Fruit fly (Drosophila melanogaster) whole organism, embryonic: ENCODE data around the gene witty.

Experiments used
- B-H1 ChIP-seq: fragments of 200-800 bp; sonication (Bioruptor generic); IDR thresholded peaks from 3 replicates; pipeline ENCODE4 v1.3.6; 2022; ENCODE audit warnings: missing biosample characterization, missing genetic modification characterization
- Bteb2 ChIP-seq: fragments of 200-800 bp; sonication (Bioruptor generic); optimal IDR thresholded peaks from 2 replicates; lab custom pipeline; 2016; ENCODE audit warnings: missing biosample characterization, missing genetic modification characterization
- CG10543 ChIP-seq: fragments of 200-800 bp; sonication (Bioruptor generic); optimal IDR thresholded peaks from 3 replicates; lab custom pipeline; 2017; ENCODE audit warnings: missing biosample characterization, mild to moderate bottlenecking, missing genetic modification characterization, moderate library complexity
- CG10979 ChIP-seq: fragments of 200-800 bp; sonication (Bioruptor generic); optimal IDR thresholded peaks from 2 replicates; lab custom pipeline; 2018; ENCODE audit warnings: missing biosample characterization, mild to moderate bottlenecking, missing genetic modification characterization, moderate library complexity
- CG11696 ChIP-seq: fragments of 200-800 bp; sonication (Bioruptor generic); IDR thresholded peaks from 2 replicates; pipeline ENCODE4 v1.3.6; 2022; ENCODE audit warnings: missing biosample characterization, missing genetic modification characterization
- CG12769 ChIP-seq: fragments of 200-800 bp; sonication (Bioruptor generic); optimal IDR thresholded peaks from 2 replicates; lab custom pipeline; 2019; ENCODE audit warnings: missing biosample characterization, mild to moderate bottlenecking, missing genetic modification characterization, moderate library complexity
- CG14667 ChIP-seq: fragments of 200-800 bp; sonication (Bioruptor generic); IDR thresholded peaks from 2 replicates; pipeline ENCODE4 v1.3.6; 2022; ENCODE audit warnings: missing biosample characterization, missing genetic modification characterization
- CG1602 ChIP-seq: fragments of 200-800 bp; sonication (Bioruptor generic); optimal IDR thresholded peaks from 3 replicates; lab custom pipeline; 2016; ENCODE audit warnings: missing biosample characterization, missing genetic modification characterization
- CG16863 ChIP-seq: fragments of 200-800 bp; sonication (Bioruptor generic); optimal IDR thresholded peaks from 3 replicates; lab custom pipeline; 2016; ENCODE audit warnings: missing biosample characterization, missing genetic modification characterization
- CG17328 ChIP-seq: fragments of 200-800 bp; sonication (Bioruptor generic); IDR thresholded peaks from 2 replicates; pipeline ENCODE4 v1.3.6; 2022; ENCODE audit warnings: missing biosample characterization, missing genetic modification characterization
- CG18619 ChIP-seq: fragments of 200-800 bp; sonication (Bioruptor generic); optimal IDR thresholded peaks from 3 replicates; lab custom pipeline; 2017; ENCODE audit warnings: missing biosample characterization, mild to moderate bottlenecking, missing genetic modification characterization
- CG2120 ChIP-seq: fragments of 200-800 bp; sonication (Bioruptor generic); optimal IDR thresholded peaks from 3 replicates; lab custom pipeline; 2016; ENCODE audit warnings: missing biosample characterization, missing genetic modification characterization
- CG33557 ChIP-seq: fragments of 200-800 bp; sonication (Bioruptor generic); optimal IDR thresholded peaks from 2 replicates; lab custom pipeline; 2019; ENCODE audit warnings: missing biosample characterization, mild to moderate bottlenecking, missing genetic modification characterization, moderate library complexity
- CG3838 ChIP-seq: fragments of 200-800 bp; sonication (Bioruptor generic); optimal IDR thresholded peaks from 3 replicates; lab custom pipeline; 2016; ENCODE audit warnings: missing biosample characterization, missing genetic modification characterization
- CG5953 ChIP-seq: fragments of 200-800 bp; sonication (Bioruptor generic); IDR thresholded peaks from 2 replicates; pipeline ENCODE4 v1.3.6; 2022; ENCODE audit warnings: missing biosample characterization, missing genetic modification characterization
- CG6175 ChIP-seq: fragments of 200-800 bp; sonication (Bioruptor generic); IDR thresholded peaks from 3 replicates; pipeline ENCODE4 v1.3.6; 2022; ENCODE audit warnings: missing biosample characterization, missing genetic modification characterization
- CG8089 ChIP-seq: fragments of 200-800 bp; sonication (Bioruptor generic); optimal IDR thresholded peaks from 3 replicates; lab custom pipeline; 2016; ENCODE audit warnings: missing biosample characterization, missing genetic modification characterization
- CG9876 ChIP-seq: fragments of 200-800 bp; sonication (Bioruptor generic); optimal IDR thresholded peaks from 2 replicates; lab custom pipeline; 2016; ENCODE audit warnings: missing biosample characterization, missing genetic modification characterization
- CoRest ChIP-seq: fragments of 200-800 bp; sonication (Bioruptor generic); optimal IDR thresholded peaks from 3 replicates; lab custom pipeline; 2018; ENCODE audit warnings: missing biosample characterization, mild to moderate bottlenecking, missing genetic modification characterization, moderate library complexity
- Eip74EF ChIP-seq, 2 experiments: fragments of 200-800 bp in 1 of 2; fragments of >200 bp in 1 of 2; sonication (Bioruptor generic) in 1 of 2; optimal IDR thresholded peaks; 2 replicates each; lab custom pipeline; 2017 to 2019; ENCODE audit warnings: missing biosample characterization in 2 of 2, missing genetic modification characterization in 2 of 2, mild to moderate bottlenecking in 1 of 2, moderate library complexity in 1 of 2
- Fer2 ChIP-seq: fragments of 200-800 bp; sonication (Bioruptor generic); optimal IDR thresholded peaks from 2 replicates; lab custom pipeline; 2018; ENCODE audit warnings: missing biosample characterization, mild to moderate bottlenecking, missing genetic modification characterization, moderate library complexity
- Hsf ChIP-seq: fragments of 200-800 bp; sonication (Bioruptor generic); optimal IDR thresholded peaks from 3 replicates; lab custom pipeline; 2016; ENCODE audit warnings: missing biosample characterization, missing genetic modification characterization
- Myb ChIP-seq: fragments of 200-800 bp; sonication (Bioruptor generic); optimal IDR thresholded peaks from 2 replicates; lab custom pipeline; 2016; ENCODE audit warnings: missing biosample characterization, missing genetic modification characterization
- Poxn ChIP-seq: fragments of 200-800 bp; sonication (Bioruptor generic); IDR thresholded peaks from 2 replicates; pipeline ENCODE4 v1.3.6; 2022; ENCODE audit warnings: missing biosample characterization, missing genetic modification characterization
- Side ChIP-seq: fragments of 200-800 bp; sonication (Bioruptor generic); optimal IDR thresholded peaks from 2 replicates; lab custom pipeline; 2016; ENCODE audit warnings: missing biosample characterization, missing genetic modification characterization
- Six4 ChIP-seq: fragments of 200-800 bp; sonication (Bioruptor generic); optimal IDR thresholded peaks from 2 replicates; lab custom pipeline; 2016; ENCODE audit warnings: missing biosample characterization, missing genetic modification characterization
- Sry-δ ChIP-seq: fragments of 200-800 bp; sonication (Bioruptor generic); optimal IDR thresholded peaks from 2 replicates; lab custom pipeline; 2016; ENCODE audit warnings: missing biosample characterization, missing genetic modification characterization
- TFAM ChIP-seq: fragments of 200-800 bp; sonication (Bioruptor generic); optimal IDR thresholded peaks from 2 replicates; lab custom pipeline; 2017; ENCODE audit warnings: missing biosample characterization, missing genetic modification characterization, inconsistent platforms
- ac ChIP-seq: fragments of 200-800 bp; sonication (Bioruptor generic); optimal IDR thresholded peaks from 3 replicates; lab custom pipeline; 2017; ENCODE audit warnings: missing biosample characterization, mild to moderate bottlenecking, missing genetic modification characterization
- bbx ChIP-seq: fragments of 200-800 bp; sonication (Bioruptor generic); IDR thresholded peaks from 2 replicates; pipeline ENCODE4 v1.3.6; 2022; ENCODE audit warnings: missing biosample characterization, missing genetic modification characterization; ENCODE audit not compliant: partially characterized antibody
- bowl ChIP-seq: fragments of 200-800 bp; sonication (Bioruptor generic); IDR thresholded peaks from 2 replicates; pipeline ENCODE4 v1.3.6; 2022; ENCODE audit warnings: missing biosample characterization, missing genetic modification characterization
- cad ChIP-seq: fragments of >200 bp; optimal IDR thresholded peaks from 2 replicates; lab custom pipeline; 2017; ENCODE audit warnings: missing biosample characterization, missing genetic modification characterization
- crp ChIP-seq, 2 experiments: fragments of 200-800 bp; sonication (Bioruptor generic); optimal IDR thresholded peaks; 2 replicates in 1 of 2; 3 replicates in 1 of 2; lab custom pipeline; 2017; ENCODE audit warnings: missing biosample characterization in 2 of 2, missing genetic modification characterization in 2 of 2, mild to moderate bottlenecking in 1 of 2, moderate library complexity in 1 of 2
- esg ChIP-seq: fragments of 200-800 bp; sonication (Bioruptor generic); conservative IDR thresholded peaks from 2 replicates; pipeline ENCODE4 v1.3.6; 2022; ENCODE audit warnings: missing biosample characterization, missing genetic modification characterization
- exex ChIP-seq: fragments of 200-800 bp; sonication (Bioruptor generic); optimal IDR thresholded peaks from 4 replicates; lab custom pipeline; 2018; ENCODE audit warnings: missing biosample characterization, mild to moderate bottlenecking, missing genetic modification characterization, moderate library complexity
- ftz-f1 ChIP-seq: fragments of 200-800 bp; sonication (Bioruptor generic); optimal IDR thresholded peaks from 2 replicates; lab custom pipeline; 2016; ENCODE audit warnings: missing biosample characterization, missing genetic modification characterization
- gro ChIP-seq: fragments of 200-800 bp; sonication (Bioruptor generic); optimal IDR thresholded peaks from 2 replicates; lab custom pipeline; 2016; ENCODE audit warnings: missing biosample characterization, missing genetic modification characterization
- gsb ChIP-seq: fragments of 200-800 bp; sonication (Bioruptor generic); IDR thresholded peaks from 2 replicates; pipeline ENCODE4 v1.3.6; 2022; ENCODE audit warnings: missing biosample characterization, missing genetic modification characterization
- her ChIP-seq: fragments of 200-800 bp; sonication (Bioruptor generic); optimal IDR thresholded peaks from 2 replicates; lab custom pipeline; 2016; ENCODE audit warnings: missing biosample characterization, missing genetic modification characterization
- ken ChIP-seq: fragments of 200-800 bp; sonication (Bioruptor generic); IDR thresholded peaks from 3 replicates; pipeline ENCODE4 v1.3.6; 2022; ENCODE audit warnings: missing biosample characterization, missing genetic modification characterization
- lilli ChIP-seq: fragments of 200-800 bp; sonication (Bioruptor generic); optimal IDR thresholded peaks from 3 replicates; lab custom pipeline; 2016; ENCODE audit warnings: missing biosample characterization, missing genetic modification characterization
- lov ChIP-seq, 2 experiments: fragments of 200-800 bp in 1 of 2; fragments of >200 bp in 1 of 2; sonication (Bioruptor generic) in 1 of 2; IDR thresholded peaks in 1 of 2; optimal IDR thresholded peaks in 1 of 2; 2 replicates in 1 of 2; 3 replicates in 1 of 2; pipeline versions ENCODE4 v1.3.6 to Lab custom; 2017 to 2022; ENCODE audit warnings: missing biosample characterization in 1 of 2, missing genetic modification characterization in 1 of 2
- oc ChIP-seq: fragments of 200-800 bp; sonication (Bioruptor generic); optimal IDR thresholded peaks from 2 replicates; lab custom pipeline; 2018; ENCODE audit warnings: missing biosample characterization, mild to moderate bottlenecking, missing genetic modification characterization, moderate library complexity
- psq ChIP-seq: fragments of 200-800 bp; sonication (Bioruptor generic); optimal IDR thresholded peaks from 2 replicates; lab custom pipeline; 2017; ENCODE audit warnings: missing biosample characterization, missing genetic modification characterization
- ranshi ChIP-seq: fragments of 200-800 bp; sonication (Bioruptor generic); IDR thresholded peaks from 2 replicates; pipeline ENCODE4 v1.3.6; 2022; ENCODE audit warnings: missing biosample characterization, missing genetic modification characterization
- rib ChIP-seq: fragments of 200-800 bp; sonication (Bioruptor generic); IDR thresholded peaks from 2 replicates; pipeline ENCODE4 v1.3.6; 2022; ENCODE audit warnings: missing biosample characterization, missing genetic modification characterization
- row ChIP-seq: fragments of 200-800 bp; sonication (Bioruptor generic); IDR thresholded peaks from 3 replicates; pipeline ENCODE4 v1.3.6; 2022; ENCODE audit warnings: missing biosample characterization, missing genetic modification characterization
- sd ChIP-seq: fragments of 200-800 bp; sonication (Bioruptor generic); optimal IDR thresholded peaks from 3 replicates; lab custom pipeline; 2018; ENCODE audit warnings: missing biosample characterization, mild to moderate bottlenecking, missing genetic modification characterization, moderate library complexity
- sens ChIP-seq: fragments of 200-800 bp; sonication (Bioruptor generic); peaks from one replicate; lab custom pipeline; 2016; ENCODE audit warnings: missing biosample characterization, missing genetic modification characterization
- wdn ChIP-seq: fragments of 200-800 bp; sonication (Bioruptor generic); IDR thresholded peaks from 2 replicates; pipeline ENCODE4 v1.3.6; 2022; ENCODE audit warnings: missing biosample characterization, missing genetic modification characterization

Gene witty

dm6 chr2L:8384108-8384601 lies 46.1 kb downstream of the witty start, which contains the start of the genes Dad1 and CG13384 (continued):
- peak; percentile 79 for TF ChIP-seq Poxn
- peak; percentile 6 for TF ChIP-seq CG12769 (tag; lab: Kevin White, UChicago)
- TF ChIP-seq gro (GFP tag; lab: Kevin White, UChicago), result peak; percentile 20
- no peak for TF ChIP-seq lov (optimal IDR thresholded peaks at IDR 0.05; lab: Kevin White, UChicago)
- TF ChIP-seq lov (GFP tag; IDR thresholded peaks at IDR 0.05; lab: Robert Waterston, UW), result no peak
- no peak for TF ChIP-seq cad
- TF ChIP-seq ac (GFP tag; lab: Kevin White, UChicago), result no peak
- peak; percentile 91 for TF ChIP-seq lilli (GFP tag; lab: Kevin White, UChicago)
- TF ChIP-seq Side (GFP tag; lab: Kevin White, UChicago), result no peak
- TF ChIP-seq CG1602 (GFP tag; lab: Kevin White, UChicago), result peak; percentile 92
- TF ChIP-seq Bteb2 (GFP tag; lab: Kevin White, UChicago), result peak; percentile 83
- TF ChIP-seq TFAM (GFP tag; lab: Kevin White, UChicago), result no peak
- no peak; the same call in 1 of the 2 replicates for TF ChIP-seq bbx (GFP tag; lab: Robert Waterston, UW)
- peak; percentile 87 for TF ChIP-seq CG17328
- TF ChIP-seq sd (tag; lab: Kevin White, UChicago), result no peak
- TF ChIP-seq her (GFP tag; lab: Kevin White, UChicago), result peak; percentile 26
- TF ChIP-seq Hsf (GFP tag; lab: Kevin White, UChicago), result peak; percentile 90
- TF ChIP-seq sens (GFP tag; lab: Kevin White, UChicago), result peak; percentile 68
- TF ChIP-seq CG18619 (GFP tag; lab: Kevin White, UChicago), result peak; percentile 93
- peak; percentile 81 for TF ChIP-seq ken
- TF ChIP-seq bowl (GFP tag; lab: Robert Waterston, UW), result peak; percentile 48; the same call in 1 of the 2 replicates
- TF ChIP-seq CG6175 (GFP tag; lab: Robert Waterston, UW), result peak; percentile 80; the same call in 2 of the 3 replicates
- peak; percentile 65 for TF ChIP-seq CG11696 (GFP tag; lab: Robert Waterston, UW)
- TF ChIP-seq ftz-f1, result no peak
- TF ChIP-seq B-H1, result peak; percentile 85
- peak; percentile 49 for TF ChIP-seq Sry-δ (GFP tag; lab: Kevin White, UChicago)
- peak; percentile 1 for TF ChIP-seq CG9876 (GFP tag; lab: Kevin White, UChicago)
- TF ChIP-seq gsb (GFP tag; lab: Robert Waterston, UW), result peak; percentile 78
- TF ChIP-seq CG5953 (GFP tag; lab: Robert Waterston, UW), result peak; percentile 58; the same call in 1 of the 2 replicates
- TF ChIP-seq crp (GFP tag; optimal IDR thresholded peaks at IDR 0.05; lab: Kevin White, UChicago), result peak in 1 of 2 experiments; percentile 58
- peak; percentile 90 for TF ChIP-seq CG10979 (tag; lab: Kevin White, UChicago)
- peak; percentile 84 for TF ChIP-seq psq (GFP tag; lab: Kevin White, UChicago)
- TF ChIP-seq CoRest, result peak; percentile 98
- TF ChIP-seq CG10543 (GFP tag; lab: Kevin White, UChicago), result peak; percentile 95
- TF ChIP-seq ranshi, result peak; percentile 89
- peak in 1 of 2 experiments; percentile 92 for TF ChIP-seq Eip74EF (GFP tag; optimal IDR thresholded peaks at IDR 0.05; lab: Kevin White, UChicago)
- peak; percentile 95 for TF ChIP-seq CG2120 (GFP tag; lab: Kevin White, UChicago)
- TF ChIP-seq exex (tag; lab: Kevin White, UChicago), result peak; percentile 90
- peak; percentile 79 for TF ChIP-seq Six4 (GFP tag; lab: Kevin White, UChicago)
- peak; percentile 90 for TF ChIP-seq CG14667
- peak; percentile 94 for TF ChIP-seq Fer2 (tag; lab: Kevin White, UChicago)
- TF ChIP-seq CG33557 (GFP tag; lab: Kevin White, UChicago), result peak; percentile 93
- TF ChIP-seq CG3838 (GFP tag; lab: Kevin White, UChicago), result peak; percentile 60
- peak; percentile 99 for TF ChIP-seq row (GFP tag; lab: Robert Waterston, UW)
- peak; percentile 88 for TF ChIP-seq rib (GFP tag; lab: Robert Waterston, UW)
- peak; percentile 51 for TF ChIP-seq CG8089 (GFP tag; lab: Kevin White, UChicago)
- TF ChIP-seq oc (tag; lab: Kevin White, UChicago), result peak; percentile 91
- peak; percentile 86 for TF ChIP-seq wdn
- peak; percentile 94 for TF ChIP-seq esg
- TF ChIP-seq Myb (GFP tag; lab: Kevin White, UChicago), result peak; percentile 28
- peak; percentile 28 for TF ChIP-seq CG16863 (GFP tag; lab: Kevin White, UChicago)
